Fruit fly (Drosophila melanogaster) S2 (cell line): ENCODE measurements around the gene CG1440.

Source experiments
- CG8478 ChIP-seq: fragments of >200 bp; optimal IDR thresholded peaks from 2 replicates; lab custom pipeline; 2018
- CTCF ChIP-seq, 2 experiments: fragments of >200 bp; optimal IDR thresholded peaks; 2 replicates each; lab custom pipeline; 2018

- TF ChIP-seq CTCF (optimal IDR thresholded peaks at IDR 0.05; lab: Kevin White, UChicago) (no peak), CG8478 (lab: Kevin White, UChicago) (no peak)
These were observed 13.5 kb downstream of the CG1440 start for dm6 chrX:8450214-8450904.
